Worm (Caenorhabditis elegans) whole organism, early embryonic: ENCODE measurements around the gene wsp-1.

Source experiments
- B0310.2 ChIP-seq: sonication (generic microtip); optimal IDR thresholded peaks from 2 replicates; lab custom pipeline; 2016; ENCODE audit warnings: mild to moderate bottlenecking, missing genetic modification characterization, missing compliant biosample characterization
- F13C5.2 ChIP-seq: sonication (generic microtip); optimal IDR thresholded peaks from 2 replicates; lab custom pipeline; 2017; ENCODE audit warnings: mild to moderate bottlenecking, missing genetic modification characterization, inconsistent platforms, missing compliant biosample characterization
- aly-1 ChIP-seq: sonication (generic microtip); optimal IDR thresholded peaks from 2 replicates; lab custom pipeline; 2016; ENCODE audit warnings: missing genetic modification characterization, missing compliant biosample characterization
- ama-1 ChIP-seq: fragments of 150-350 bp; optimal IDR thresholded peaks from 2 replicates; lab custom pipeline; 2014
- ceh-13 ChIP-seq: fragments of 200-800 bp; sonication (Bioruptor generic); optimal IDR thresholded peaks from 2 replicates; lab custom pipeline; 2018; ENCODE audit warnings: mild to moderate bottlenecking, missing genetic modification characterization, missing compliant biosample characterization
- ceh-36 ChIP-seq: sonication (generic microtip); optimal IDR thresholded peaks from 2 replicates; lab custom pipeline; 2016; ENCODE audit warnings: missing genetic modification characterization, inconsistent platforms, missing compliant biosample characterization
- ets-7 ChIP-seq: sonication (generic microtip); optimal IDR thresholded peaks from 2 replicates; lab custom pipeline; 2016; ENCODE audit warnings: missing genotype, missing genetic modification characterization, missing compliant biosample characterization
- flt-1 ChIP-seq: fragments of 200-800 bp; sonication (Bioruptor generic); IDR thresholded peaks from 2 replicates; pipeline ENCODE4 v1.3.6; 2022; ENCODE audit warnings: missing genetic modification characterization, missing compliant biosample characterization
- hmbx-1 ChIP-seq: sonication (generic microtip); optimal IDR thresholded peaks from 2 replicates; lab custom pipeline; 2016; ENCODE audit warnings: mild to moderate bottlenecking, missing genetic modification characterization, missing compliant biosample characterization
- hmg-4 ChIP-seq: fragments of 200-800 bp; sonication (Bioruptor generic); optimal IDR thresholded peaks from 2 replicates; lab custom pipeline; 2018; ENCODE audit warnings: mild to moderate bottlenecking, missing genetic modification characterization, missing compliant biosample characterization
- hnd-1 ChIP-seq: sonication (generic microtip); optimal IDR thresholded peaks from 2 replicates; lab custom pipeline; 2016; ENCODE audit warnings: missing genetic modification characterization, missing compliant biosample characterization
- pes-1 ChIP-seq: fragments of 200-800 bp; sonication (Bioruptor generic); IDR thresholded peaks from 2 replicates; pipeline ENCODE4 v1.3.6; 2022; ENCODE audit warnings: missing genetic modification reagents, missing genetic modification characterization, missing compliant biosample characterization
- scrt-1 ChIP-seq: fragments of 200-800 bp; sonication (Bioruptor generic); IDR thresholded peaks from 2 replicates; pipeline ENCODE4 v1.3.6; 2022; ENCODE audit warnings: missing genetic modification characterization, missing compliant biosample characterization
- sea-1 ChIP-seq: fragments of 200-800 bp; sonication (Bioruptor generic); conservative IDR thresholded peaks from 2 replicates; pipeline ENCODE4 v1.3.6; 2022; ENCODE audit warnings: missing genetic modification characterization, missing compliant biosample characterization
- tbx-11 ChIP-seq: fragments of 200-800 bp; sonication (Bioruptor generic); IDR thresholded peaks from 2 replicates; pipeline ENCODE4 v1.3.6; 2022; ENCODE audit warnings: missing genetic modification characterization, missing compliant biosample characterization
- tbx-37 ChIP-seq: fragments of 200-800 bp; sonication (Bioruptor generic); conservative IDR thresholded peaks from 2 replicates; pipeline ENCODE4 v1.3.6; 2022; ENCODE audit warnings: missing genetic modification reagents, missing genetic modification characterization, missing compliant biosample characterization
- tra-4 ChIP-seq: sonication (generic microtip); optimal IDR thresholded peaks from 2 replicates; lab custom pipeline; 2017; ENCODE audit warnings: missing genetic modification characterization, missing compliant biosample characterization

Gene wsp-1

DNA sequence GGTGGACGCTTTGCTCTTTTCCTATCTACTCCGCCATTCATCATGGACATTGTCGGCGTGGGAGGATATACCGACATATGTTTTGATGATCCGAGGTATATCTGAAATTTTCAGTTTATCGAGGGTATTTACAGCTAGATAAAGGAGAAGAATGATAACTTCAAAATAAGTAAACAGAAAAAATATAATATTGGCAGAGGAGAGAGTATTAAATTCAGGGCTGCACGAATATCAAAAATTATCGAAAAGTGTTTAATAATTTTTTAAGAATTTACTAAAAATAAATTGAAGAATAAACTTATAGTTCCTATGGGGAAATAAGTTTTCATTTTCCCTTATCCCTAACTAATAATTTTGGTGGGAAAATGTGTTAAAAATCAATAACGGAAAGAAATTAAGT lies at the start of gene wsp-1:
Gene wsp-1, minus strand, starts transcription at position 101 of the 400 bp plus-strand sequence.
- TF ChIP-seq tbx-37 (GFP tag; lab: Robert Waterston, UW) = no peak
- no peak for TF ChIP-seq sea-1 (GFP tag; lab: Robert Waterston, UW)
- TF ChIP-seq hmg-4 (GFP tag; lab: Kevin White, UChicago) = no peak
- TF ChIP-seq ama-1 (lab: Kevin White, UChicago) = no peak
- TF ChIP-seq F13C5.2 (tag; lab: Kevin White, UChicago) = no peak
- no peak for TF ChIP-seq tbx-11 (GFP tag; lab: Robert Waterston, UW)
- no peak for TF ChIP-seq flt-1
- TF ChIP-seq ets-7 (tag; lab: Kevin White, UChicago) = no peak

- TF ChIP-seq pes-1 (GFP tag; lab: Robert Waterston, UW) (no peak), ceh-13 (no peak), flt-1 (no peak), aly-1 (tag; lab: Kevin White, UChicago) (no peak), ets-7 (tag; lab: Kevin White, UChicago) (no peak), tra-4 (tag; lab: Kevin White, UChicago) (no peak), hnd-1 (tag; lab: Kevin White, UChicago) (no peak), ama-1 (lab: Kevin White, UChicago) (no peak), tbx-37 (GFP tag; lab: Robert Waterston, UW) (no peak), B0310.2 (no peak), sea-1 (GFP tag; lab: Robert Waterston, UW) (no peak), scrt-1 (no peak), tbx-11 (GFP tag; lab: Robert Waterston, UW) (no peak), ceh-36 (tag; lab: Kevin White, UChicago) (no peak), hmg-4 (GFP tag; lab: Kevin White, UChicago) (no peak), F13C5.2 (tag; lab: Kevin White, UChicago) (no peak)
These were observed 48.6 kb upstream of the wsp-1 start for ce11 chrIV:8247341-8247740.

DNA sequence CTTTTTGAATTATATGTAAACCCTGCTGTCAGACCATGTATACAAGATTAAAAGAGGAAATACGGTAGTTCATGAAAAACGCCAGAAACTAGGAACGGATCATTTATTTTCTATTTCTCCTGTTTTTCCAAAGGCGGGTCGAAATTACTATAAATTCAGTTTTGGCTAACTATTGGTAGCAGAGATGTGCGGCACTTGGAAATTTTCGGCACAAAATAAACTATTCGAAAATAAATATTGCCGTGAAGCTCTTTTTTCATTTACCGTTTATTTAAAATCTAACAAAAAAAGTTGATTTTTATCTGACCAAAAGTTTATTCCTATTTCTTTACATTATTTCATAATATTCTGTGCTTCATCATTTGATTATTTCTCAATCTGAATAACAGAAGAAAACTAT lies 45.4 kb upstream of the wsp-1 start, which contains the start of gene T09A12.1:
Gene T09A12.1, plus strand, starts transcription at position 301 of the 400 bp plus-strand sequence.
- TF ChIP-seq sea-1 (GFP tag; lab: Robert Waterston, UW) = no peak

ce11 chrIV:8243599-8243998 lies 44.8 kb upstream of the wsp-1 start, which contains the start of gene T09A12.8:
T09A12.8 (minus strand) TSS chrIV:8243699.
- TF ChIP-seq hnd-1 (tag; lab: Kevin White, UChicago) (no peak), tbx-37 (GFP tag; lab: Robert Waterston, UW) (no peak)

ce11 chrIV:8243170-8243569 lies 44.4 kb upstream of the wsp-1 start:
- TF ChIP-seq ama-1 (lab: Kevin White, UChicago) (no peak), sea-1 (GFP tag; lab: Robert Waterston, UW) (no peak), ceh-13 (no peak), B0310.2 (no peak), hmbx-1 (no peak), F13C5.2 (tag; lab: Kevin White, UChicago) (no peak), flt-1 (no peak), tbx-11 (GFP tag; lab: Robert Waterston, UW) (no peak), ceh-36 (tag; lab: Kevin White, UChicago) (no peak), aly-1 (tag; lab: Kevin White, UChicago) (no peak), ets-7 (tag; lab: Kevin White, UChicago) (no peak), tra-4 (tag; lab: Kevin White, UChicago) (no peak), pes-1 (GFP tag; lab: Robert Waterston, UW) (no peak), hmg-4 (GFP tag; lab: Kevin White, UChicago) (no peak), scrt-1 (no peak), tbx-37 (GFP tag; lab: Robert Waterston, UW) (no peak), hnd-1 (tag; lab: Kevin White, UChicago) (no peak)

DNA sequence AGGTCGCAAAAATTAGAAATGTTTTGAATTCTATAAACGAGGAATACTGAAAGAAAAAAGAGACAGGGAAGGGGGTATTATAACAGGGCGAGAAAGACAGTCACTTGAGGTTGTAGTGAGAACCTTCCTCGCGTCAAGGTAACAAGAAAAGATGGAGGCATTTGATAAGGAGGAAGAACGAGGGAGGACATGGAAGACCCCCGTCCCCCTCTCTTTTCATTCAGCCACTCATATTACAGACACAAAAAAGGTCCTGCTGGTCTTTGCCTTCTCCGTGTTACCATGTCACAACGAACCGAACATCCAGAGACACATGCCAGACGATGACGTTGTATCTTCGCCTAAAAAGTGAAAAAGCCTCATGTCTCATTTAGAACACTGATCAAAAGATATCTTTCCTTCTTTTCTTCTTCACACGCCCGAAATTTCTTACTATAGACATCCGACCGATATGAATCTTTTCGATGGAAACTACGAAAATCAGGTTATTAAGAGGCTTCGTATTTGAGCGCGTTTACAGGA lies 42.6 kb upstream of the wsp-1 start:
- TF ChIP-seq flt-1 = no peak
- TF ChIP-seq B0310.2 = no peak
- TF ChIP-seq tra-4 (tag; lab: Kevin White, UChicago) = no peak
- TF ChIP-seq tbx-11 (GFP tag; lab: Robert Waterston, UW) = no peak
- no peak for TF ChIP-seq scrt-1
- TF ChIP-seq hmbx-1 = no peak
- no peak for TF ChIP-seq hnd-1 (tag; lab: Kevin White, UChicago)
- TF ChIP-seq sea-1 (GFP tag; lab: Robert Waterston, UW) = no peak
- no peak for TF ChIP-seq ama-1 (lab: Kevin White, UChicago)
- TF ChIP-seq ceh-36 (tag; lab: Kevin White, UChicago) = no peak
- no peak for TF ChIP-seq ets-7 (tag; lab: Kevin White, UChicago)
- TF ChIP-seq pes-1 (GFP tag; lab: Robert Waterston, UW) = no peak
- no peak for TF ChIP-seq tbx-37 (GFP tag; lab: Robert Waterston, UW)
- no peak for TF ChIP-seq hmg-4 (GFP tag; lab: Kevin White, UChicago)
- TF ChIP-seq F13C5.2 (tag; lab: Kevin White, UChicago) = no peak
- no peak for TF ChIP-seq aly-1 (tag; lab: Kevin White, UChicago)
- no peak for TF ChIP-seq ceh-13

ce11 chrIV:8239584-8239983 lies 40.8 kb upstream of the wsp-1 start:
- TF ChIP-seq tbx-37 (GFP tag; lab: Robert Waterston, UW) = no peak
- no peak for TF ChIP-seq tra-4 (tag; lab: Kevin White, UChicago)
- TF ChIP-seq hnd-1 (tag; lab: Kevin White, UChicago) = no peak
- no peak for TF ChIP-seq ets-7 (tag; lab: Kevin White, UChicago)
- TF ChIP-seq hmbx-1 = no peak
- TF ChIP-seq ceh-13 = no peak
- TF ChIP-seq F13C5.2 (tag; lab: Kevin White, UChicago) = no peak
- no peak for TF ChIP-seq flt-1
- TF ChIP-seq ceh-36 (tag; lab: Kevin White, UChicago) = no peak
- no peak for TF ChIP-seq tbx-11 (GFP tag; lab: Robert Waterston, UW)
- TF ChIP-seq scrt-1 = no peak
